Fruit fly (Drosophila melanogaster): ENCODE results near the gene nkd.

Gene nkd

DNA sequence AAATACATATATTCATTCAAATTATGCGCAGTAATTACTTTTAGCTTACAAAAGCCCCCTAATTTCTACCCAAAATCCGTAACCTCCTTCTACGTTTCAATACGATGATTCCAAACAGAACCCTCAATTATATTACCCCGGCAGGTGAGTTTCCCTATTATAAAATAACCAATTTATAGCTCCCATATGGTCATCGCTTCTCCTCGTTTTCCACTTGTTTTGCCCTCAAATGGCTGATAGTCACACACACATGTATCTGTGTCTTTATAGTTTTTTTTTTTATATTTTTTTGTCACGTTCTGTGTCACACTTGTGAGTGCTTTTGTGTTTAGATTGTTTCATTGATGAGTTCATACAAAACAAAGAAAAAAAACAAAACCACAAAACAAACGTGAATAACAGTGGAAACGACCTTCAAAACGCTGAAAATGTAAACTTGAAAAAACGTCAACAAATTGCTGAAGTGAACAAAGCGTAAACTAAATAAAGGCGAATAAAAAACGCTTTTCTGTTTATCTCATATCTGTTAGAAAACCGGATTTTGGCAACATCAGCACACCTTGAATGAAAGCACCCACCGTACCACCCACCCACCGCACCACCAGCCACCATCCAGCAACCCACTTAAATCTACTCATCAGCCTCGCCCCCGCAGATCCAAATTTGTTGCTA, 26.1 kb upstream of the nkd start (continued):
- no peak; the same call in 1 of the 2 replicates for TF ChIP-seq al (GFP tag; IDR thresholded peaks at IDR 0.05)
- no peak for TF ChIP-seq sim (GFP tag; IDR thresholded peaks at IDR 0.05)
- TF ChIP-seq ab (GFP tag; optimal IDR thresholded peaks at IDR 0.05): no peak
- no peak for TF ChIP-seq CG9437 (GFP tag; optimal IDR thresholded peaks at IDR 0.05)
- TF ChIP-seq nau (GFP tag; optimal IDR thresholded peaks at IDR 0.05): peak; percentile 48
- no peak for TF ChIP-seq CG12299 (tag; optimal IDR thresholded peaks at IDR 0.05)
- peak in 1 of 2 experiments; percentile 53 for TF ChIP-seq eve (GFP tag; optimal IDR thresholded peaks at IDR 0.05)
- no peak for TF ChIP-seq CG8944 (GFP tag; optimal IDR thresholded peaks at IDR 0.05)
- TF ChIP-seq zf30C (GFP tag; optimal IDR thresholded peaks at IDR 0.05): no peak
- TF ChIP-seq CG11093 (GFP tag; IDR thresholded peaks at IDR 0.05): no peak
- TF ChIP-seq Hr3 (GFP tag; optimal IDR thresholded peaks at IDR 0.05): no peak
- peak; percentile 25 for TF ChIP-seq CG6813 (GFP tag; optimal IDR thresholded peaks at IDR 0.05)
- no peak for TF ChIP-seq CG11696 (GFP tag; IDR thresholded peaks at IDR 0.05)
- peak; percentile 51 for TF ChIP-seq CG2120 (GFP tag; optimal IDR thresholded peaks at IDR 0.05)
- TF ChIP-seq TFAM (GFP tag; optimal IDR thresholded peaks at IDR 0.05): no peak
- TF ChIP-seq Hey (tag; optimal IDR thresholded peaks at IDR 0.05): no peak
- TF ChIP-seq CG10654 (GFP tag; optimal IDR thresholded peaks at IDR 0.05): no peak
- TF ChIP-seq CG13624 (GFP tag; optimal IDR thresholded peaks at IDR 0.05): no peak
- no peak for TF ChIP-seq CG14667 (GFP tag; IDR thresholded peaks at IDR 0.05)
- TF ChIP-seq CG2202 (tag; optimal IDR thresholded peaks at IDR 0.05): no peak
- no peak for TF ChIP-seq psq (GFP tag; optimal IDR thresholded peaks at IDR 0.05)
- no peak for TF ChIP-seq Antp (GFP tag; optimal IDR thresholded peaks at IDR 0.05)
- peak; percentile 63 for TF ChIP-seq klu (GFP tag; IDR thresholded peaks at IDR 0.05)
- no peak for TF ChIP-seq Awh (GFP tag; IDR thresholded peaks at IDR 0.05)
- no peak for TF ChIP-seq CG4707 (GFP tag; optimal IDR thresholded peaks at IDR 0.05)
- TF ChIP-seq CG9876 (GFP tag; optimal IDR thresholded peaks at IDR 0.05): no peak
- TF ChIP-seq CG32532 (GFP tag; IDR thresholded peaks at IDR 0.05): peak; percentile 67
- no peak for TF ChIP-seq ssp (GFP tag; IDR thresholded peaks at IDR 0.05)
- peak; percentile 30 for TF ChIP-seq Jarid2 (GFP tag; optimal IDR thresholded peaks at IDR 0.05)
- no peak for TF ChIP-seq CG12155 (GFP tag; optimal IDR thresholded peaks at IDR 0.05)
- TF ChIP-seq CHES-1-like (GFP tag; optimal IDR thresholded peaks at IDR 0.05): peak; percentile 1
- peak; percentile 30 for TF ChIP-seq unpg (GFP tag; optimal IDR thresholded peaks at IDR 0.05)
- TF ChIP-seq CG18619 (GFP tag; optimal IDR thresholded peaks at IDR 0.05): no peak
- no peak for TF ChIP-seq bsh (GFP tag; optimal IDR thresholded peaks at IDR 0.05)
- no peak for TF ChIP-seq CG12236 (GFP tag; optimal IDR thresholded peaks at IDR 0.05)
- TF ChIP-seq ranshi (GFP tag; IDR thresholded peaks at IDR 0.05): no peak
- TF ChIP-seq vnd (GFP tag; IDR thresholded peaks at IDR 0.05; ENCODE audit: partially characterized antibody): no peak
- no peak for TF ChIP-seq HHEX (GFP tag; optimal IDR thresholded peaks at IDR 0.05)
- TF ChIP-seq Pdp1 (GFP tag; optimal IDR thresholded peaks at IDR 0.05): no peak
- no peak for TF ChIP-seq Vsx1 (GFP tag; optimal IDR thresholded peaks at IDR 0.05)
- no peak for TF ChIP-seq sisA (GFP tag; IDR thresholded peaks at IDR 0.05)
- no peak for TF ChIP-seq Myb (GFP tag; optimal IDR thresholded peaks at IDR 0.05)
- no peak for TF ChIP-seq luna (GFP tag; optimal IDR thresholded peaks at IDR 0.05)
- TF ChIP-seq CG4282 (GFP tag; optimal IDR thresholded peaks at IDR 0.05): no peak
- TF ChIP-seq aop (GFP tag; IDR thresholded peaks at IDR 0.05): no peak
- peak; percentile 43 for TF ChIP-seq vvl (GFP tag; IDR thresholded peaks at IDR 0.05)
- no peak for TF ChIP-seq Dp (GFP tag; optimal IDR thresholded peaks at IDR 0.05)
- peak; percentile 58 for TF ChIP-seq CG34376 (GFP tag; optimal IDR thresholded peaks at IDR 0.05)
- TF ChIP-seq CG10959 (GFP tag; IDR thresholded peaks at IDR 0.05): no peak
- TF ChIP-seq jumu (GFP tag; optimal IDR thresholded peaks at IDR 0.05): no peak
- TF ChIP-seq CG2875 (GFP tag; optimal IDR thresholded peaks at IDR 0.05): no peak
